Worm (Caenorhabditis elegans) whole organism, late embryonic: ENCODE data around the gene phat-6.
A peak's percentile ranks its signal among the peaks of the same experiment; 100 is the strongest.

Source experiments
- C38D4.7 ChIP-seq: fragments of 200-800 bp; sonication (Bioruptor generic); optimal IDR thresholded peaks from 2 replicates; lab custom pipeline; 2018; ENCODE audit warnings: mild to moderate bottlenecking, missing genetic modification characterization, moderate library complexity, missing compliant biosample characterization
- ceh-31 ChIP-seq: sonication (generic microtip); optimal IDR thresholded peaks from 2 replicates; lab custom pipeline; 2016; ENCODE audit warnings: missing genetic modification characterization, missing compliant biosample characterization
- ceh-48 ChIP-seq: sonication (generic microtip); optimal IDR thresholded peaks from 2 replicates; lab custom pipeline; 2016; ENCODE audit warnings: missing genetic modification characterization, inconsistent platforms, missing compliant biosample characterization
- ceh-9 ChIP-seq: sonication (generic microtip); optimal IDR thresholded peaks from 2 replicates; lab custom pipeline; 2016; ENCODE audit warnings: mild to moderate bottlenecking, missing genetic modification characterization, inconsistent platforms, missing compliant biosample characterization
- dmd-4 ChIP-seq: sonication (generic microtip); optimal IDR thresholded peaks from 2 replicates; lab custom pipeline; 2016; ENCODE audit warnings: borderline replicate concordance, missing genetic modification characterization, missing compliant biosample characterization
- elt-4 ChIP-seq: sonication (generic microtip); optimal IDR thresholded peaks from 2 replicates; lab custom pipeline; 2016; ENCODE audit warnings: missing genetic modification characterization, missing compliant biosample characterization
- hlh-13 ChIP-seq: fragments of 200-800 bp; sonication (Bioruptor generic); optimal IDR thresholded peaks from 2 replicates; lab custom pipeline; 2018; ENCODE audit warnings: mild to moderate bottlenecking, missing genetic modification characterization, missing compliant biosample characterization
- nhr-11 ChIP-seq: fragments of 150-350 bp; optimal IDR thresholded peaks from 2 replicates; lab custom pipeline; 2014; ENCODE audit warnings: missing biosample characterization, missing genetic modification characterization
- pag-3 ChIP-seq: sonication (generic microtip); optimal IDR thresholded peaks from 2 replicates; lab custom pipeline; 2016; ENCODE audit warnings: missing compliant biosample characterization, missing genetic modification characterization, borderline replicate concordance
- pat-9 ChIP-seq: fragments of 200-800 bp; sonication (Bioruptor generic); optimal IDR thresholded peaks from 2 replicates; lab custom pipeline; 2018; ENCODE audit warnings: mild to moderate bottlenecking, missing genetic modification characterization, moderate library complexity, missing compliant biosample characterization
- unc-42 ChIP-seq: sonication (generic microtip); optimal IDR thresholded peaks from 2 replicates; lab custom pipeline; 2016; ENCODE audit warnings: missing genotype, missing genetic modification characterization, missing compliant biosample characterization

ce11 chrX:15188986-15189675 is 5.1 kb downstream of the phat-6 start:
- TF ChIP-seq dmd-4 (no peak), nhr-11 (tag; lab: Kevin White, UChicago) (no peak), ceh-31 (peak; percentile 91), C38D4.7 (GFP tag; lab: Kevin White, UChicago) (no peak), pat-9 (tag; lab: Kevin White, UChicago) (peak; percentile 15), elt-4 (tag; lab: Kevin White, UChicago) (no peak), unc-42 (tag; lab: Kevin White, UChicago) (peak; percentile 89), hlh-13 (GFP tag; lab: Kevin White, UChicago) (no peak), ceh-48 (tag; lab: Kevin White, UChicago) (no peak), ceh-9 (tag; lab: Kevin White, UChicago) (no peak), pag-3 (no peak)
